Worm (Caenorhabditis elegans): ENCODE measurements around the gene dsl-4.

The dsl-4 gene

ce11 chrX:14134244-14134643 lies 44.1 kb downstream of the dsl-4 start, which contains the start of gene F28H6.8:
Gene F28H6.8, minus strand, starts transcription at chrX:14134344.
- TF ChIP-seq ztf-4 (tag; optimal IDR thresholded peaks at IDR 0.05) (no peak), elt-3 (tag; optimal IDR thresholded peaks at IDR 0.05) (no peak), eor-1 (tag; optimal IDR thresholded peaks at IDR 0.05) (no peak), nhr-76 (tag; optimal IDR thresholded peaks at IDR 0.05) (no peak), jun-1 (tag; optimal IDR thresholded peaks at IDR 0.05) (no peak), fkh-2 (tag; optimal IDR thresholded peaks at IDR 0.05) (no peak), ceh-82 (tag; optimal IDR thresholded peaks at IDR 0.05) (no peak), nhr-23 (tag; optimal IDR thresholded peaks at IDR 0.05) (no peak), nhr-67 (tag; optimal IDR thresholded peaks at IDR 0.05) (no peak), nhr-25 (tag; optimal IDR thresholded peaks at IDR 0.05) (no peak), nhr-237 (tag; optimal IDR thresholded peaks at IDR 0.05) (no peak), mdl-1 (tag; optimal IDR thresholded peaks at IDR 0.05) (no peak), lin-15B (tag; optimal IDR thresholded peaks at IDR 0.05) (no peak), zag-1 (tag; optimal IDR thresholded peaks at IDR 0.05) (no peak), egl-5 (tag; optimal IDR thresholded peaks at IDR 0.05) (no peak)

- TF ChIP-seq ztf-11 (tag; optimal IDR thresholded peaks at IDR 0.05) (no peak), jun-1 (tag; optimal IDR thresholded peaks at IDR 0.05) (no peak)
These were observed 44.7 kb downstream of the dsl-4 start for ce11 chrX:14134883-14135282.

ce11 chrX:14140040-14140439 lies 49.9 kb downstream of the dsl-4 start, which contains the start of gene nkat-1:
Gene nkat-1, minus strand, starts transcription at chrX:14140140.
- TF ChIP-seq sea-2 (GFP tag; optimal IDR thresholded peaks at IDR 0.05) (no peak), nhr-237 (tag; optimal IDR thresholded peaks at IDR 0.05) (no peak), elt-3 (tag; optimal IDR thresholded peaks at IDR 0.05) (no peak), lin-39 (tag; optimal IDR thresholded peaks at IDR 0.05) (no peak), ama-1 (optimal IDR thresholded peaks at IDR 0.05) (no peak), ZK546.5 (tag; optimal IDR thresholded peaks at IDR 0.05) (no peak), snpc-4 (tag; optimal IDR thresholded peaks at IDR 0.05) (no peak), tbx-2 (tag; optimal IDR thresholded peaks at IDR 0.05) (no peak), mml-1 (tag; optimal IDR thresholded peaks at IDR 0.05) (no peak), fkh-10 (GFP tag; optimal IDR thresholded peaks at IDR 0.05) (no peak)

ce11 chrX:14141344-14141841 lies 51.2 kb downstream of the dsl-4 start:
- TF ChIP-seq skn-1 (tag; optimal IDR thresholded peaks at IDR 0.05) (no peak), nhr-237 (tag; optimal IDR thresholded peaks at IDR 0.05) (no peak)

Data from whole organism, L3 larva.